Fruit fly (Drosophila melanogaster) whole organism, pupa: ENCODE measurements around the gene CG44153.

Experiments used
- CG13204 ChIP-seq: fragments of 200-800 bp; sonication (Bioruptor generic); optimal IDR thresholded peaks from 2 replicates; lab custom pipeline; 2018; ENCODE audit warnings: missing biosample characterization, mild to moderate bottlenecking, missing genetic modification characterization, moderate library complexity
- CG15710 ChIP-seq: fragments of 200-800 bp; sonication (Bioruptor generic); optimal IDR thresholded peaks from 2 replicates; lab custom pipeline; 2018; ENCODE audit warnings: missing biosample characterization, mild to moderate bottlenecking, missing genetic modification characterization, moderate library complexity
- CG34367 ChIP-seq: fragments of 200-800 bp; sonication (Bioruptor generic); optimal IDR thresholded peaks from 2 replicates; lab custom pipeline; 2018; ENCODE audit warnings: missing biosample characterization, mild to moderate bottlenecking, missing genetic modification characterization
- CG4496 ChIP-seq: fragments of 200-800 bp; sonication (Bioruptor generic); IDR thresholded peaks from 3 replicates; pipeline ENCODE4 v1.3.6; 2022; ENCODE audit warnings: missing biosample characterization, missing genetic modification characterization
- CG8159 ChIP-seq: fragments of 200-800 bp; sonication (Bioruptor generic); optimal IDR thresholded peaks from 3 replicates; lab custom pipeline; 2018; ENCODE audit warnings: missing biosample characterization, mild to moderate bottlenecking, missing genetic modification characterization, moderate library complexity
- CG9948 ChIP-seq: fragments of 200-800 bp; sonication (Bioruptor generic); optimal IDR thresholded peaks from 2 replicates; lab custom pipeline; 2018; ENCODE audit warnings: missing biosample characterization, mild to moderate bottlenecking, missing genetic modification characterization, moderate library complexity
- EcR ChIP-seq: fragments of 200-800 bp; sonication (Bioruptor generic); optimal IDR thresholded peaks from 3 replicates; lab custom pipeline; 2019; ENCODE audit warnings: missing biosample characterization, missing genetic modification characterization, mild to moderate bottlenecking, moderate library complexity, missing genetic modification reagents
- Pif1B ChIP-seq: fragments of 200-800 bp; sonication (Bioruptor generic); optimal IDR thresholded peaks from 3 replicates; lab custom pipeline; 2016; ENCODE audit warnings: missing biosample characterization, missing genetic modification characterization
- Snoo ChIP-seq: fragments of 200-800 bp; sonication (Bioruptor generic); optimal IDR thresholded peaks from 3 replicates; lab custom pipeline; 2017; ENCODE audit warnings: missing biosample characterization, mild to moderate bottlenecking, missing genetic modification characterization, inconsistent platforms
- fd96Ca ChIP-seq: fragments of 200-800 bp; sonication (Bioruptor generic); IDR thresholded peaks from 3 replicates; pipeline ENCODE4 v1.3.6; 2022; ENCODE audit warnings: missing biosample characterization, missing genetic modification characterization
- gl ChIP-seq: fragments of 200-800 bp; sonication (Bioruptor generic); optimal IDR thresholded peaks from 2 replicates; lab custom pipeline; 2018; ENCODE audit warnings: missing biosample characterization, mild to moderate bottlenecking, missing genetic modification characterization

DNA sequence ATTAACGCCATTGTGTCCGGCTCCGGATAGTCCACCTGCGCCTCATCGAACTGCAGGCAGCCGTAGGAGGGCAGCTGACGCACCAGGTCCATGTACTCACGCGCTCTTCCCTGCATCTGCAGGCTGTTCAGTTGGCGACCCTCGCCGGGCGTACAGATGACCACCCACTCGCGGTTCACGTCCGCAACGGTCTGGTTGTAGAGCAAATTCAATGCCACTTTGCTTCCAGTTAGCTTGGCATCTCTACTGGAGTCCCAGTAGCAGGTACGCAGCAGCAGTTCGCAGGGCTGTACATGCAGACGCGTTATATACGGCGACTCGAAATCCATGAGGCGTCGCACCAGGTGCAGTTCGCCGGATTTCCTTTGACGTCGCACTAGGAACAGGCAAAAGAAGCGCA lies 25.9 kb upstream of the CG44153 start:
- TF ChIP-seq fd96Ca (GFP tag; lab: Robert Waterston, UW): no peak
- no peak for TF ChIP-seq CG13204
- no peak for TF ChIP-seq CG15710
- no peak for TF ChIP-seq CG8159
- TF ChIP-seq gl: no peak
- TF ChIP-seq CG9948 (tag; lab: Kevin White, UChicago): no peak
- TF ChIP-seq Snoo (tag; lab: Kevin White, UChicago): no peak
- TF ChIP-seq CG34367 (tag; lab: Kevin White, UChicago): no peak
- no peak for TF ChIP-seq Pif1B (GFP tag; lab: Kevin White, UChicago)
- no peak for TF ChIP-seq CG4496 (GFP tag; lab: Robert Waterston, UW)
- TF ChIP-seq EcR (GFP tag; lab: Kevin White, UChicago): no peak
